Worm (Caenorhabditis elegans): ENCODE measurements around the gene T14G8.6.

The T14G8.6 gene

ce11 chrX:12911235-12911634 is 48.6 kb upstream of the T14G8.6 start (continued):
- TF ChIP-seq pbrm-1 (GFP tag; IDR thresholded peaks at IDR 0.05) (no peak), Y53G8AR.9 (GFP tag; conservative IDR thresholded peaks at IDR 0.05) (no peak), chd-7 (tag; optimal IDR thresholded peaks at IDR 0.05) (no peak), tbx-9 (tag; optimal IDR thresholded peaks at IDR 0.05; ENCODE audit: borderline replicate concordance) (no peak), Y95B8A.8 (GFP tag; IDR thresholded peaks at IDR 0.05) (no peak), rcor-1 (GFP tag; IDR thresholded peaks at IDR 0.05) (no peak), F49E8.2 (tag; optimal IDR thresholded peaks at IDR 0.05; ENCODE audit: insufficient read depth) (no peak), zim-3 (tag; optimal IDR thresholded peaks at IDR 0.05) (no peak), snpc-3.4 (tag; optimal IDR thresholded peaks at IDR 0.05) (no peak), repo-1 (tag; optimal IDR thresholded peaks at IDR 0.05) (no peak), nhr-179 (tag; optimal IDR thresholded peaks at IDR 0.05) (no peak), xnd-1 (tag; optimal IDR thresholded peaks at IDR 0.05) (no peak), atf-7 (tag; optimal IDR thresholded peaks at IDR 0.05) (peak; percentile 73), him-1 (tag; optimal IDR thresholded peaks at IDR 0.05) (no peak)

ce11 chrX:12909910-12910309 is 47.3 kb upstream of the T14G8.6 start:
- TF ChIP-seq tbx-9 (tag; optimal IDR thresholded peaks at IDR 0.05; ENCODE audit: borderline replicate concordance) (no peak), B0035.1 (tag; optimal IDR thresholded peaks at IDR 0.05) (no peak), B0336.3 (GFP tag; IDR thresholded peaks at IDR 0.05) (no peak), madf-3 (GFP tag; IDR thresholded peaks at IDR 0.05) (0 out of 2 replicates have a peak, but pooled peaks have one; percentile 30), K11D2.4 (GFP tag; IDR thresholded peaks at IDR 0.05) (no peak), aptf-3 (GFP tag; IDR thresholded peaks at IDR 0.05) (no peak), nhr-90 (tag; optimal IDR thresholded peaks at IDR 0.05) (no peak)

ce11 chrX:12908715-12909114 is 46.1 kb upstream of the T14G8.6 start:
- TF ChIP-seq ets-4 (GFP tag; optimal IDR thresholded peaks at IDR 0.05) = no peak
- TF ChIP-seq ceh-100 (GFP tag; IDR thresholded peaks at IDR 0.05) = no peak
- no peak for TF ChIP-seq nhr-80 (tag; optimal IDR thresholded peaks at IDR 0.05)
- TF ChIP-seq C17E4.6 (GFP tag; IDR thresholded peaks at IDR 0.05) = no peak
- no peak for TF ChIP-seq K12H6.12 (tag; optimal IDR thresholded peaks at IDR 0.05)
- no peak for TF ChIP-seq ZK185.1 (tag; optimal IDR thresholded peaks at IDR 0.05; ENCODE audit: poor library complexity, severe bottlenecking)
- TF ChIP-seq Y79H2A.3 (GFP tag; conservative IDR thresholded peaks at IDR 0.05) = no peak
- no peak for TF ChIP-seq dpff-1 (tag; optimal IDR thresholded peaks at IDR 0.05)
- no peak for TF ChIP-seq ztf-22 (GFP tag; optimal IDR thresholded peaks at IDR 0.05)
- TF ChIP-seq Y67H2A.10 (GFP tag; conservative IDR thresholded peaks at IDR 0.05) = no peak
- no peak for TF ChIP-seq F37B4.10 (GFP tag; IDR thresholded peaks at IDR 0.05)
- TF ChIP-seq lag-1 (GFP tag; IDR thresholded peaks at IDR 0.05) = no peak
- TF ChIP-seq nhr-27 (tag; optimal IDR thresholded peaks at IDR 0.05) = no peak
- TF ChIP-seq ztf-28 (GFP tag; IDR thresholded peaks at IDR 0.05) = no peak
- no peak for TF ChIP-seq lsy-27 (tag; optimal IDR thresholded peaks at IDR 0.05; ENCODE audit: borderline replicate concordance, insufficient read depth)
- no peak for TF ChIP-seq hmg-1.2 (GFP tag; IDR thresholded peaks at IDR 0.05)
- no peak for TF ChIP-seq F10E7.11 (tag; optimal IDR thresholded peaks at IDR 0.05)
- TF ChIP-seq unc-130 (GFP tag; optimal IDR thresholded peaks at IDR 0.05) = no peak
- no peak for TF ChIP-seq ama-1 (optimal IDR thresholded peaks at IDR 0.05)
- TF ChIP-seq ama-1 (GFP tag; optimal IDR thresholded peaks at IDR 0.05) = no peak

All from whole organism, young adult.